Worm (Caenorhabditis elegans) whole organism, late embryonic: ENCODE results near the gene har-1.

ENCODE experiments used
- C08G9.2 ChIP-seq: sonication (generic microtip); optimal IDR thresholded peaks from 2 replicates; lab custom pipeline; 2016; ENCODE audit warnings: mild to moderate bottlenecking, missing genetic modification characterization, moderate library complexity, missing compliant biosample characterization
- F13H6.1 ChIP-seq: sonication (generic microtip); optimal IDR thresholded peaks from 2 replicates; lab custom pipeline; 2016; ENCODE audit warnings: missing genetic modification characterization, missing compliant biosample characterization
- K02D7.2 ChIP-seq: sonication (generic microtip); optimal IDR thresholded peaks from 2 replicates; lab custom pipeline; 2017; ENCODE audit warnings: mild to moderate bottlenecking, missing genetic modification characterization, missing compliant biosample characterization
- K09A11.1 ChIP-seq: sonication (generic microtip); optimal IDR thresholded peaks from 2 replicates; lab custom pipeline; 2017; ENCODE audit warnings: antibody characterized with exemption, mild to moderate bottlenecking, missing genetic modification characterization, missing compliant biosample characterization; ENCODE audit not compliant: insufficient read depth
- Y22D7AL.16 ChIP-seq: sonication (generic microtip); optimal IDR thresholded peaks from 2 replicates; lab custom pipeline; 2016; ENCODE audit warnings: missing genetic modification characterization, missing compliant biosample characterization
- ahr-1 ChIP-seq: sonication (generic microtip); optimal IDR thresholded peaks from 2 replicates; lab custom pipeline; 2016; ENCODE audit warnings: missing genetic modification characterization, missing compliant biosample characterization
- ama-1 ChIP-seq: fragments of 150-350 bp; optimal IDR thresholded peaks from 2 replicates; lab custom pipeline; 2014
- ceh-14 ChIP-seq: sonication (generic microtip); optimal IDR thresholded peaks from 2 replicates; lab custom pipeline; 2016; ENCODE audit warnings: missing genotype, missing genetic modification characterization, missing compliant biosample characterization
- ceh-18 ChIP-seq: sonication (generic microtip); optimal IDR thresholded peaks from 2 replicates; lab custom pipeline; 2016; ENCODE audit warnings: missing genetic modification characterization, missing compliant biosample characterization
- ceh-19 ChIP-seq: fragments of 200-800 bp; sonication (Bioruptor generic); optimal IDR thresholded peaks from 2 replicates; lab custom pipeline; 2018; ENCODE audit warnings: mild to moderate bottlenecking, missing genetic modification characterization, missing compliant biosample characterization
- ceh-2 ChIP-seq: sonication (generic microtip); optimal IDR thresholded peaks from 2 replicates; lab custom pipeline; 2016; ENCODE audit warnings: missing genotype, missing genetic modification characterization, missing compliant biosample characterization
- ceh-22 ChIP-seq: sonication (generic microtip); optimal IDR thresholded peaks from 2 replicates; lab custom pipeline; 2017; ENCODE audit warnings: missing biosample characterization, missing genetic modification characterization
- ceh-24 ChIP-seq: sonication (generic microtip); optimal IDR thresholded peaks from 2 replicates; lab custom pipeline; 2016; ENCODE audit warnings: mild to moderate bottlenecking, missing genetic modification characterization, missing compliant biosample characterization
- ceh-30 ChIP-seq: fragments of 150-350 bp; optimal IDR thresholded peaks from 2 replicates; lab custom pipeline; 2014; ENCODE audit warnings: missing biosample characterization, missing genetic modification characterization
- ceh-31 ChIP-seq: sonication (generic microtip); optimal IDR thresholded peaks from 2 replicates; lab custom pipeline; 2016; ENCODE audit warnings: missing genetic modification characterization, missing compliant biosample characterization
- ceh-34 ChIP-seq: sonication (generic microtip); optimal IDR thresholded peaks from 2 replicates; lab custom pipeline; 2016; ENCODE audit warnings: mild to moderate bottlenecking, missing genetic modification characterization, missing compliant biosample characterization
- ceh-9 ChIP-seq: sonication (generic microtip); optimal IDR thresholded peaks from 2 replicates; lab custom pipeline; 2016; ENCODE audit warnings: mild to moderate bottlenecking, missing genetic modification characterization, inconsistent platforms, missing compliant biosample characterization
- elt-2 ChIP-seq: sonication (generic microtip); optimal IDR thresholded peaks from 2 replicates; lab custom pipeline; 2016; ENCODE audit warnings: missing genetic modification reagents, missing genetic modification characterization, missing compliant biosample characterization
- elt-4 ChIP-seq: sonication (generic microtip); optimal IDR thresholded peaks from 2 replicates; lab custom pipeline; 2016; ENCODE audit warnings: missing genetic modification characterization, missing compliant biosample characterization
- eyg-1 ChIP-seq: sonication (generic microtip); optimal IDR thresholded peaks from 2 replicates; lab custom pipeline; 2016; ENCODE audit warnings: missing genotype, missing genetic modification characterization, missing compliant biosample characterization
- fax-1 ChIP-seq: sonication (generic microtip); optimal IDR thresholded peaks from 2 replicates; lab custom pipeline; 2016; ENCODE audit warnings: missing genotype, missing genetic modification characterization, missing compliant biosample characterization
- fkh-6 ChIP-seq: sonication (generic microtip); optimal IDR thresholded peaks from 2 replicates; lab custom pipeline; 2016; ENCODE audit warnings: missing genetic modification characterization, missing compliant biosample characterization
- gmeb-2 ChIP-seq: sonication (generic microtip); optimal IDR thresholded peaks from 2 replicates; lab custom pipeline; 2016; ENCODE audit warnings: missing genetic modification characterization, inconsistent platforms, missing compliant biosample characterization
- hlh-13 ChIP-seq: fragments of 200-800 bp; sonication (Bioruptor generic); optimal IDR thresholded peaks from 2 replicates; lab custom pipeline; 2018; ENCODE audit warnings: mild to moderate bottlenecking, missing genetic modification characterization, missing compliant biosample characterization
- hlh-30 ChIP-seq: sonication (generic microtip); optimal IDR thresholded peaks from 2 replicates; lab custom pipeline; 2017; ENCODE audit warnings: antibody characterized with exemption, missing genetic modification characterization, missing compliant biosample characterization; ENCODE audit not compliant: insufficient read depth
- hlh-8 ChIP-seq: sonication (generic microtip); optimal IDR thresholded peaks from 2 replicates; lab custom pipeline; 2016; ENCODE audit warnings: missing genotype, missing genetic modification characterization, missing compliant biosample characterization
- lim-6 ChIP-seq: sonication (generic microtip); optimal IDR thresholded peaks from 2 replicates; lab custom pipeline; 2016; ENCODE audit warnings: missing genetic modification characterization, missing compliant biosample characterization
- madf-2 ChIP-seq: sonication (generic microtip); optimal IDR thresholded peaks from 2 replicates; lab custom pipeline; 2017; ENCODE audit warnings: missing genetic modification characterization, missing compliant biosample characterization
- mec-3 ChIP-seq: sonication (generic microtip); optimal IDR thresholded peaks from 2 replicates; lab custom pipeline; 2016; ENCODE audit warnings: borderline replicate concordance, missing genetic modification characterization, missing compliant biosample characterization
- nhr-232 ChIP-seq: sonication (generic microtip); optimal IDR thresholded peaks from 2 replicates; lab custom pipeline; 2016; ENCODE audit warnings: missing genetic modification characterization, missing compliant biosample characterization
- npax-4 ChIP-seq: sonication (generic microtip); optimal IDR thresholded peaks from 2 replicates; lab custom pipeline; 2016; ENCODE audit warnings: missing genetic modification characterization, missing compliant biosample characterization
- odd-2 ChIP-seq: sonication (generic microtip); optimal IDR thresholded peaks from 2 replicates; lab custom pipeline; 2017; ENCODE audit warnings: antibody characterized with exemption, mild to moderate bottlenecking, missing genetic modification characterization, missing compliant biosample characterization
- pag-3 ChIP-seq: sonication (generic microtip); optimal IDR thresholded peaks from 2 replicates; lab custom pipeline; 2016; ENCODE audit warnings: missing compliant biosample characterization, missing genetic modification characterization, borderline replicate concordance
- pat-9 ChIP-seq: fragments of 200-800 bp; sonication (Bioruptor generic); optimal IDR thresholded peaks from 2 replicates; lab custom pipeline; 2018; ENCODE audit warnings: mild to moderate bottlenecking, missing genetic modification characterization, moderate library complexity, missing compliant biosample characterization
- pha-4 ChIP-seq: fragments of 150-350 bp; optimal IDR thresholded peaks from 2 replicates; lab custom pipeline; 2018; ENCODE audit warnings: missing biosample characterization, missing genetic modification reagents, missing genetic modification characterization
- sdc-2 ChIP-seq: sonication (generic microtip); optimal IDR thresholded peaks from 2 replicates; lab custom pipeline; 2016; ENCODE audit warnings: missing genotype, missing genetic modification characterization, missing compliant biosample characterization
- sox-4 ChIP-seq: sonication (generic microtip); optimal IDR thresholded peaks from 2 replicates; lab custom pipeline; 2017; ENCODE audit warnings: mild to moderate bottlenecking, missing genetic modification characterization, inconsistent platforms, missing compliant biosample characterization
- tbx-2 ChIP-seq: sonication (generic microtip); optimal IDR thresholded peaks from 2 replicates; lab custom pipeline; 2016; ENCODE audit warnings: missing genetic modification characterization, missing compliant biosample characterization
- unc-3 ChIP-seq, 2 experiments: fragments of 200-800 bp in 1 of 2; sonication (Bioruptor generic) in 1 of 2; sonication (generic microtip) in 1 of 2; conservative IDR thresholded peaks in 1 of 2; optimal IDR thresholded peaks in 1 of 2; 2 replicates each; pipeline versions ENCODE4 v1.3.6 to Lab custom; 2016 to 2022; ENCODE audit warnings: missing compliant biosample characterization in 2 of 2, missing genetic modification characterization in 2 of 2, missing genetic modification reagents in 1 of 2
- unc-42 ChIP-seq: sonication (generic microtip); optimal IDR thresholded peaks from 2 replicates; lab custom pipeline; 2016; ENCODE audit warnings: missing genotype, missing genetic modification characterization, missing compliant biosample characterization
- zip-5 ChIP-seq: sonication (generic microtip); optimal IDR thresholded peaks from 2 replicates; lab custom pipeline; 2016; ENCODE audit warnings: missing genetic modification characterization, missing compliant biosample characterization

The har-1 gene

DNA sequence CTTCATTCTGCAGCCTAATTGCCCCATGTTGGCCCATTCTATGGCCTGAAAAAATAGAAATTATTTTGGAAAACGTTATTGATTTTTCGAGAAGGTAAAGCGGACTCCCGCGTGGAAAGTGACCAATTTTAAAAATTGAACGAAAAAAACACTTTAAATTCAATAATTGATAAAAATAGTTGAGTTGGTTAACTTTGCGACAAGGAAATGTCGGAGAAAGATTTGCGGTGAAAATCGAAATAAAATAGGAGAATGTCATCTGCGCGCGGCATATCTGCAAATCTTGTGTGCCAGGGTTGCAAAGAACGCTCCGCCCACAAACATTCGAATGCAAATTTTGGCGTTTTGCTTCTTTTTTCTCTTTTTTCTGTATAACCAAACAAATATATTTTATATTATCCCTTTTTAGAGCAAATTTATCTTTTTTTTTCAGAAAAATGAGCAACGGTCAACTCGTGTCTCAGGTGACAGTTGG, 19.1 kb downstream of the har-1 start, which contains the start of the genes rnf-121 and C16C10.4 (continued):
- peak; percentile 91 for TF ChIP-seq sox-4 (tag; lab: Kevin White, UChicago)
- peak; percentile 89 for TF ChIP-seq ahr-1
- TF ChIP-seq fkh-6 (tag; lab: Kevin White, UChicago), result peak; percentile 89
- TF ChIP-seq mec-3 (tag; lab: Kevin White, UChicago), result no peak
- TF ChIP-seq hlh-13 (GFP tag; lab: Kevin White, UChicago), result peak; percentile 71
- TF ChIP-seq ceh-31, result peak; percentile 90
- TF ChIP-seq ceh-24 (tag; lab: Kevin White, UChicago), result peak; percentile 82
- TF ChIP-seq tbx-2 (tag; lab: Kevin White, UChicago), result peak; percentile 90
- TF ChIP-seq fax-1 (tag; lab: Kevin White, UChicago), result peak; percentile 94
- peak; percentile 82 for TF ChIP-seq npax-4 (tag; lab: Kevin White, UChicago)
- no peak for TF ChIP-seq pha-4 (tag; lab: Kevin White, UChicago)
- peak; percentile 63 for TF ChIP-seq ceh-22
- TF ChIP-seq sdc-2 (tag; lab: Kevin White, UChicago), result peak; percentile 82
- TF ChIP-seq hlh-8 (tag; lab: Kevin White, UChicago), result peak; percentile 94
- peak; percentile 73 for TF ChIP-seq lim-6 (tag; lab: Kevin White, UChicago)
- peak; percentile 85 for TF ChIP-seq eyg-1 (tag; lab: Kevin White, UChicago)
- TF ChIP-seq ceh-34 (tag; lab: Kevin White, UChicago), result peak; percentile 91
- peak; percentile 88 for TF ChIP-seq gmeb-2 (tag; lab: Kevin White, UChicago)
- TF ChIP-seq madf-2 (tag; lab: Kevin White, UChicago), result peak; percentile 89
- peak; percentile 38 for TF ChIP-seq unc-42
- peak; percentile 87 for TF ChIP-seq odd-2 (tag; lab: Kevin White, UChicago)
- TF ChIP-seq elt-2 (tag; lab: Kevin White, UChicago), result peak; percentile 97
- peak; percentile 92 for TF ChIP-seq ceh-19 (GFP tag; lab: Kevin White, UChicago)
- peak; percentile 92 for TF ChIP-seq ceh-2
- peak; percentile 85 for TF ChIP-seq unc-3 (GFP tag; conservative IDR thresholded peaks at IDR 0.05; lab: Robert Waterston, UW)
- peak; percentile 91 for TF ChIP-seq unc-3 (tag; optimal IDR thresholded peaks at IDR 0.05; lab: Kevin White, UChicago)
- peak; percentile 93 for TF ChIP-seq K02D7.2
- no peak for TF ChIP-seq ama-1 (lab: Kevin White, UChicago)
- peak; percentile 90 for TF ChIP-seq pat-9 (tag; lab: Kevin White, UChicago)
- TF ChIP-seq nhr-232 (tag; lab: Kevin White, UChicago), result peak; percentile 83
- peak; percentile 23 for TF ChIP-seq hlh-30 (tag; lab: Kevin White, UChicago)
- peak; percentile 83 for TF ChIP-seq Y22D7AL.16 (tag; lab: Kevin White, UChicago)
- peak; percentile 84 for TF ChIP-seq F13H6.1 (tag; lab: Kevin White, UChicago)
- TF ChIP-seq ceh-9 (tag; lab: Kevin White, UChicago), result no peak
- peak; percentile 85 for TF ChIP-seq zip-5 (tag; lab: Kevin White, UChicago)

DNA sequence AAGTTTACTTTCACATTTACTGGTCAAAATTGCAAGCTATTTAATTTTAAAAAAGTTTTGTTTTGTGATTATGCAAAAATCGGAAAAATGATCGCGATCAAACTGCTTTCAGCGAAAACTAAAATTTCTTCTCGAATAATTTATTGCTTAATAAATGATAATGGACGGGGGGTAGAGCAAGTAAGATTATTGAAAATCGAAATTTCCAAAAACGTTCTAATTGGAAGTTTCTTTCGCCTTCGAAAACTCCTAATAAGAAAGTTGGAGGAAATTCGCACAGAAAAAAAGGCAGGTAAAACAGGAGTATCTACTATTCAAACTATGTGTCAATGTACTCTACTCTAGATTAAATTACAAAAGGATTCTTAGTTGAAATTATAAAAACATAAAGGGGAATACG, 20.4 kb downstream of the har-1 start:
- TF ChIP-seq ceh-18 (tag; lab: Kevin White, UChicago) (no peak), lim-6 (tag; lab: Kevin White, UChicago) (no peak), C08G9.2 (no peak), madf-2 (tag; lab: Kevin White, UChicago) (no peak), pag-3 (tag; lab: Kevin White, UChicago) (no peak), ama-1 (lab: Kevin White, UChicago) (no peak), ceh-2 (no peak), ceh-31 (no peak), fax-1 (tag; lab: Kevin White, UChicago) (no peak), ceh-14 (tag; lab: Kevin White, UChicago) (no peak), eyg-1 (tag; lab: Kevin White, UChicago) (no peak), gmeb-2 (tag; lab: Kevin White, UChicago) (no peak), ceh-34 (tag; lab: Kevin White, UChicago) (no peak), hlh-30 (tag; lab: Kevin White, UChicago) (no peak), K09A11.1 (no peak), elt-4 (no peak), ceh-30 (tag; lab: Kevin White, UChicago) (no peak)
- TF ChIP-seq, all 69 proteins: peak for 0
